Worm (Caenorhabditis elegans): ENCODE results near the gene F47B8.8.

The F47B8.8 gene

ce11 chrV:14322743-14323142 is 8.8 kb upstream of the F47B8.8 start, which contains the start of gene F47B8.3 (continued):
- peak; percentile 53 for TF ChIP-seq nhr-20 (tag; optimal IDR thresholded peaks at IDR 0.05)
- no peak for TF ChIP-seq elt-3 (tag; optimal IDR thresholded peaks at IDR 0.05)
- TF ChIP-seq sox-4 (tag; optimal IDR thresholded peaks at IDR 0.05), result no peak
- TF ChIP-seq pag-3 (tag; optimal IDR thresholded peaks at IDR 0.05; ENCODE audit: borderline replicate concordance, insufficient read depth), result peak; percentile 93
- TF ChIP-seq nhr-90 (tag; optimal IDR thresholded peaks at IDR 0.05; ENCODE audit: poor library complexity), result peak; percentile 1
- TF ChIP-seq rnt-1 (tag; optimal IDR thresholded peaks at IDR 0.05), result peak; percentile 47
- TF ChIP-seq efl-1 (optimal IDR thresholded peaks at IDR 0.05), result peak; percentile 61 to 82
- TF ChIP-seq efl-1 (GFP tag; optimal IDR thresholded peaks at IDR 0.05 in 1 of 2), result peak; percentile 37 to 60
- TF ChIP-seq alr-1 (tag; optimal IDR thresholded peaks at IDR 0.05; ENCODE audit: borderline replicate concordance), result no peak
- TF ChIP-seq nhr-85 (tag), result no peak
- TF ChIP-seq lin-13 (GFP tag; optimal IDR thresholded peaks at IDR 0.05), result no peak
- no peak for TF ChIP-seq hpl-2 (GFP tag; optimal IDR thresholded peaks at IDR 0.05)
- TF ChIP-seq mef-2 (tag; optimal IDR thresholded peaks at IDR 0.05), result no peak
- no peak for TF ChIP-seq hlh-17 (GFP tag; optimal IDR thresholded peaks at IDR 0.05; ENCODE audit: borderline replicate concordance)
- TF ChIP-seq ceh-90 (tag; optimal IDR thresholded peaks at IDR 0.05), result no peak
- TF ChIP-seq hlh-4 (tag; optimal IDR thresholded peaks at IDR 0.05), result no peak
- TF ChIP-seq ets-5 (GFP tag; IDR thresholded peaks at IDR 0.05), result no peak
- TF ChIP-seq nhr-71 (tag; optimal IDR thresholded peaks at IDR 0.05), result peak; percentile 62
- no peak for TF ChIP-seq ama-1 (optimal IDR thresholded peaks at IDR 0.05)
- peak; percentile 68 for TF ChIP-seq snu-23 (GFP tag; optimal IDR thresholded peaks at IDR 0.05)
- TF ChIP-seq egl-13 (tag; optimal IDR thresholded peaks at IDR 0.05), result no peak
- TF ChIP-seq C16A3.4 (tag; optimal IDR thresholded peaks at IDR 0.05), result no peak
- TF ChIP-seq pqm-1 (tag; optimal IDR thresholded peaks at IDR 0.05), result no peak
- no peak for TF ChIP-seq nhr-84 (tag; optimal IDR thresholded peaks at IDR 0.05)
- peak; percentile 20 to 43 (median 23) for TF ChIP-seq dpl-1 (GFP tag; optimal IDR thresholded peaks at IDR 0.05)
- no peak for TF ChIP-seq zip-4 (GFP tag; optimal IDR thresholded peaks at IDR 0.05)
- no peak for TF ChIP-seq unc-30 (tag; optimal IDR thresholded peaks at IDR 0.05)
- TF ChIP-seq C04F5.9 (tag; optimal IDR thresholded peaks at IDR 0.05), result no peak
- TF ChIP-seq lin-35 (GFP tag; optimal IDR thresholded peaks at IDR 0.05), result peak; percentile 52 to 57
- no peak for TF ChIP-seq unc-130 (tag; optimal IDR thresholded peaks at IDR 0.05)
- peak; percentile 20; the same call in 1 of the 2 replicates for TF ChIP-seq nhr-19 (GFP tag; conservative IDR thresholded peaks at IDR 0.05)
- TF ChIP-seq blmp-1 (tag; optimal IDR thresholded peaks at IDR 0.05), result peak; percentile 50
- no peak for TF ChIP-seq ceh-88 (GFP tag; IDR thresholded peaks at IDR 0.05)
- TF ChIP-seq mep-1 (tag; optimal IDR thresholded peaks at IDR 0.05), result peak; percentile 77
- no peak for TF ChIP-seq egl-27 (tag; optimal IDR thresholded peaks at IDR 0.05)
- TF ChIP-seq C34B4.2 (tag; optimal IDR thresholded peaks at IDR 0.05), result no peak
- no peak for TF ChIP-seq fkh-4 (tag; optimal IDR thresholded peaks at IDR 0.05; ENCODE audit: borderline replicate concordance)
- no peak for TF ChIP-seq ceh-8 (GFP tag; optimal IDR thresholded peaks at IDR 0.05)
- TF ChIP-seq irx-1 (tag; optimal IDR thresholded peaks at IDR 0.05), result no peak
- TF ChIP-seq swsn-7 (tag; optimal IDR thresholded peaks at IDR 0.05), result peak; percentile 40
- no peak for TF ChIP-seq unc-86 (tag; optimal IDR thresholded peaks at IDR 0.05)
- TF ChIP-seq sup-37 (GFP tag; optimal IDR thresholded peaks at IDR 0.05), result no peak
- no peak for TF ChIP-seq xbp-1 (tag; optimal IDR thresholded peaks at IDR 0.05)
- peak in 2 of 3 experiments; percentile 17 to 19 for TF ChIP-seq ceh-82 (tag; optimal IDR thresholded peaks at IDR 0.05)
- TF ChIP-seq lsy-2 (tag; optimal IDR thresholded peaks at IDR 0.05), result peak; percentile 19 to 60

All from whole organism, L1 larva.